Fruit fly (Drosophila melanogaster) whole organism, embryonic: Measurements from ENCODE around the gene Rpn9.

Source experiments
- Ada2b ChIP-seq: fragments of 200-800 bp; sonication (Bioruptor generic); IDR thresholded peaks from 2 replicates; pipeline ENCODE4 v1.3.6; 2022; ENCODE audit warnings: missing biosample characterization, missing genetic modification characterization
- Asciz ChIP-seq: fragments of 200-800 bp; sonication (Bioruptor generic); optimal IDR thresholded peaks from 2 replicates; lab custom pipeline; 2017; ENCODE audit warnings: missing biosample characterization, mild to moderate bottlenecking, missing genetic modification characterization, missing genetic modification reagents
- CG10209 ChIP-seq: fragments of 200-800 bp; sonication (Bioruptor generic); optimal IDR thresholded peaks from 3 replicates; lab custom pipeline; 2017; ENCODE audit warnings: missing biosample characterization, mild to moderate bottlenecking, missing genetic modification characterization, missing genetic modification reagents
- CG11085 ChIP-seq: fragments of 200-800 bp; sonication (Bioruptor generic); IDR thresholded peaks from 2 replicates; pipeline ENCODE4 v1.3.6; 2022; ENCODE audit warnings: missing biosample characterization, missing genetic modification characterization
- CG11456 ChIP-seq: fragments of 200-800 bp; sonication (Bioruptor generic); IDR thresholded peaks from 3 replicates; pipeline ENCODE4 v1.3.6; 2022; ENCODE audit warnings: missing biosample characterization, missing genetic modification characterization
- CG11723 ChIP-seq: fragments of 200-800 bp; sonication (Bioruptor generic); optimal IDR thresholded peaks from 2 replicates; lab custom pipeline; 2017; ENCODE audit warnings: missing biosample characterization, mild to moderate bottlenecking, missing genetic modification characterization
- CG15601 ChIP-seq: fragments of 200-800 bp; sonication (Bioruptor generic); optimal IDR thresholded peaks from 3 replicates; lab custom pipeline; 2019; ENCODE audit warnings: missing biosample characterization, mild to moderate bottlenecking, missing genetic modification characterization, moderate library complexity
- CG17359 ChIP-seq: fragments of 200-800 bp; sonication (Bioruptor generic); optimal IDR thresholded peaks from 3 replicates; lab custom pipeline; 2018; ENCODE audit warnings: missing biosample characterization, mild to moderate bottlenecking, missing genetic modification characterization, moderate library complexity
- CG1832 ChIP-seq: fragments of 200-800 bp; sonication (Bioruptor generic); optimal IDR thresholded peaks from 2 replicates; lab custom pipeline; 2017; ENCODE audit warnings: missing biosample characterization, mild to moderate bottlenecking, missing genetic modification characterization, inconsistent platforms
- CG18619 ChIP-seq: fragments of 200-800 bp; sonication (Bioruptor generic); optimal IDR thresholded peaks from 3 replicates; lab custom pipeline; 2017; ENCODE audit warnings: missing biosample characterization, mild to moderate bottlenecking, missing genetic modification characterization
- CG2199 ChIP-seq: fragments of 200-800 bp; sonication (Bioruptor generic); IDR thresholded peaks from 3 replicates; pipeline ENCODE4 v1.3.6; 2022; ENCODE audit warnings: missing biosample characterization, missing genetic modification characterization
- CG2712 ChIP-seq: fragments of 200-800 bp; optimal IDR thresholded peaks from 3 replicates; lab custom pipeline; 2019; ENCODE audit warnings: missing biosample characterization, mild to moderate bottlenecking, missing genetic modification characterization, moderate library complexity
- CG30020 ChIP-seq: fragments of 200-800 bp; optimal IDR thresholded peaks from 2 replicates; lab custom pipeline; 2019; ENCODE audit warnings: missing biosample characterization, mild to moderate bottlenecking, missing genetic modification characterization, moderate library complexity
- CG42726 ChIP-seq: fragments of 200-800 bp; sonication (Bioruptor generic); IDR thresholded peaks from 2 replicates; pipeline ENCODE4 v1.3.6; 2022; ENCODE audit warnings: missing biosample characterization, missing genetic modification characterization; ENCODE audit not compliant: partially characterized antibody
- CG4730 ChIP-seq: fragments of 200-800 bp; sonication (Bioruptor generic); IDR thresholded peaks from 2 replicates; pipeline ENCODE4 v1.3.6; 2022; ENCODE audit warnings: missing biosample characterization, missing genetic modification characterization
- CG6689 ChIP-seq: fragments of 200-800 bp; sonication (Bioruptor generic); IDR thresholded peaks from 2 replicates; pipeline ENCODE4 v1.3.6; 2022; ENCODE audit warnings: missing biosample characterization, missing genetic modification characterization
- CG6813 ChIP-seq: fragments of 200-800 bp; sonication (Bioruptor generic); optimal IDR thresholded peaks from 2 replicates; lab custom pipeline; 2017; ENCODE audit warnings: missing biosample characterization, missing genetic modification characterization, mild to moderate bottlenecking, moderate library complexity, missing genetic modification reagents
- Camta ChIP-seq: fragments of 200-800 bp; sonication (Bioruptor generic); optimal IDR thresholded peaks from 2 replicates; lab custom pipeline; 2016; ENCODE audit warnings: missing biosample characterization, missing genetic modification characterization
- CkIIα-i1 ChIP-seq: fragments of 200-800 bp; sonication (Bioruptor generic); IDR thresholded peaks from 2 replicates; pipeline ENCODE4 v1.3.6; 2022; ENCODE audit warnings: missing biosample characterization, missing genetic modification characterization
- Dip2 ChIP-seq: fragments of 200-800 bp; sonication (Bioruptor generic); IDR thresholded peaks from 2 replicates; pipeline ENCODE4 v1.3.6; 2022; ENCODE audit warnings: missing biosample characterization, missing genetic modification characterization
- Fer1 ChIP-seq: fragments of 200-800 bp; sonication (Bioruptor generic); optimal IDR thresholded peaks from 2 replicates; lab custom pipeline; 2017; ENCODE audit warnings: missing biosample characterization, mild to moderate bottlenecking, missing genetic modification characterization
- Fer3 ChIP-seq: fragments of 200-800 bp; sonication (Bioruptor generic); optimal IDR thresholded peaks from 2 replicates; lab custom pipeline; 2018; ENCODE audit warnings: missing biosample characterization, mild to moderate bottlenecking, missing genetic modification characterization, moderate library complexity
- HmgZ ChIP-seq: fragments of 200-800 bp; sonication (Bioruptor generic); optimal IDR thresholded peaks from 2 replicates; lab custom pipeline; 2018; ENCODE audit warnings: missing biosample characterization, mild to moderate bottlenecking, missing genetic modification characterization
- Mrtf ChIP-seq: fragments of 200-800 bp; sonication (Bioruptor generic); IDR thresholded peaks from 3 replicates; pipeline ENCODE4 v1.3.6; 2022; ENCODE audit warnings: missing biosample characterization, missing genetic modification characterization
- Opbp ChIP-seq: fragments of 200-800 bp; sonication (Bioruptor generic); IDR thresholded peaks from 3 replicates; pipeline ENCODE4 v1.3.6; 2022; ENCODE audit warnings: missing biosample characterization, missing genetic modification characterization; ENCODE audit not compliant: partially characterized antibody
- Optix ChIP-seq: fragments of 200-800 bp; sonication (Bioruptor generic); IDR thresholded peaks from 3 replicates; pipeline ENCODE4 v1.3.6; 2022; ENCODE audit warnings: missing biosample characterization, missing genetic modification characterization
- Pdp1 ChIP-seq, 2 experiments: fragments of 200-800 bp; sonication (Bioruptor generic); optimal IDR thresholded peaks; 3 replicates each; lab custom pipeline; 2016; ENCODE audit warnings: missing biosample characterization in 2 of 2, missing genetic modification characterization in 2 of 2, mild to moderate bottlenecking in 1 of 2, moderate library complexity in 1 of 2
- Rfx ChIP-seq: fragments of 200-800 bp; sonication (Bioruptor generic); IDR thresholded peaks from 2 replicates; pipeline ENCODE4 v1.3.6; 2022; ENCODE audit warnings: missing biosample characterization, missing genetic modification characterization
- Sin3A ChIP-seq: fragments of >200 bp; optimal IDR thresholded peaks from 2 replicates; lab custom pipeline; 2018
- YL-1 ChIP-seq: fragments of 200-800 bp; sonication (Bioruptor generic); optimal IDR thresholded peaks from 3 replicates; lab custom pipeline; 2017; ENCODE audit warnings: missing biosample characterization, mild to moderate bottlenecking, missing genetic modification characterization
- ase ChIP-seq: fragments of 200-800 bp; sonication (Bioruptor generic); IDR thresholded peaks from 3 replicates; pipeline ENCODE4 v1.3.6; 2022; ENCODE audit warnings: missing biosample characterization, missing genetic modification characterization
- ato ChIP-seq: fragments of 200-800 bp; sonication (Bioruptor generic); IDR thresholded peaks from 2 replicates; pipeline ENCODE4 v1.3.6; 2022; ENCODE audit warnings: missing biosample characterization, missing genetic modification characterization; ENCODE audit not compliant: partially characterized antibody
- chm ChIP-seq: fragments of 200-800 bp; sonication (Bioruptor generic); IDR thresholded peaks from 2 replicates; pipeline ENCODE4 v1.3.6; 2022; ENCODE audit warnings: missing biosample characterization, missing genetic modification characterization
- ci ChIP-seq: fragments of 200-800 bp; sonication (Bioruptor generic); IDR thresholded peaks from 3 replicates; pipeline ENCODE4 v1.3.6; 2022; ENCODE audit warnings: missing biosample characterization, missing genetic modification characterization
- dysf ChIP-seq: fragments of 200-800 bp; sonication (Bioruptor generic); IDR thresholded peaks from 3 replicates; pipeline ENCODE4 v1.3.6; 2022; ENCODE audit warnings: missing biosample characterization, missing genetic modification characterization
- fd3F ChIP-seq: fragments of 200-800 bp; sonication (Bioruptor generic); optimal IDR thresholded peaks from 2 replicates; lab custom pipeline; 2018; ENCODE audit warnings: missing biosample characterization, mild to moderate bottlenecking, missing genetic modification characterization, moderate library complexity
- gcm ChIP-seq: fragments of 200-800 bp; sonication (Bioruptor generic); optimal IDR thresholded peaks from 2 replicates; lab custom pipeline; 2019; ENCODE audit warnings: missing biosample characterization, mild to moderate bottlenecking, missing genetic modification characterization, moderate library complexity
- hkb ChIP-seq, 2 experiments: fragments of 200-800 bp in 1 of 2; fragments of >200 bp in 1 of 2; sonication (Bioruptor generic) in 1 of 2; IDR thresholded peaks in 1 of 2; optimal IDR thresholded peaks in 1 of 2; 2 replicates each; pipeline versions ENCODE4 v1.3.6 to Lab custom; 2017 to 2022; ENCODE audit warnings: missing biosample characterization in 1 of 2, missing genetic modification characterization in 1 of 2
- ind ChIP-seq: fragments of 200-800 bp; sonication (Bioruptor generic); optimal IDR thresholded peaks from 3 replicates; lab custom pipeline; 2016; ENCODE audit warnings: missing biosample characterization, missing genetic modification characterization
- pan ChIP-seq, 4 experiments: fragments of >200 bp in 3 of 4; fragments of 200-800 bp in 1 of 4; sonication (Bioruptor generic) in 1 of 4; optimal IDR thresholded peaks in 3 of 4; IDR thresholded peaks in 1 of 4; 2 replicates each; pipeline versions ENCODE4 v1.3.6 to Lab custom; 2017 to 2022; ENCODE audit warnings: missing biosample characterization in 2 of 4, missing genetic modification characterization in 2 of 4, mixed read lengths in 1 of 4
- sens-2 ChIP-seq: fragments of 200-800 bp; sonication (Bioruptor generic); IDR thresholded peaks from 2 replicates; pipeline ENCODE4 v1.3.6; 2022; ENCODE audit warnings: missing biosample characterization, missing genetic modification characterization
- slou ChIP-seq: fragments of 200-800 bp; sonication (Bioruptor generic); optimal IDR thresholded peaks from 3 replicates; lab custom pipeline; 2016; ENCODE audit warnings: missing biosample characterization, missing genetic modification characterization
- sug ChIP-seq: fragments of 200-800 bp; optimal IDR thresholded peaks from 2 replicates; lab custom pipeline; 2019; ENCODE audit warnings: missing biosample characterization, mild to moderate bottlenecking, missing genetic modification characterization, moderate library complexity
- tgo ChIP-seq: fragments of 200-800 bp; sonication (Bioruptor generic); IDR thresholded peaks from 3 replicates; pipeline ENCODE4 v1.3.6; 2022; ENCODE audit warnings: missing biosample characterization, missing genetic modification characterization
- trem ChIP-seq: fragments of 200-800 bp; optimal IDR thresholded peaks from 3 replicates; lab custom pipeline; 2019; ENCODE audit warnings: missing biosample characterization, mild to moderate bottlenecking, missing genetic modification characterization, moderate library complexity
- tx ChIP-seq: fragments of 200-800 bp; sonication (Bioruptor generic); optimal IDR thresholded peaks from 2 replicates; lab custom pipeline; 2016; ENCODE audit warnings: missing biosample characterization, missing genetic modification characterization
- zen2 ChIP-seq: fragments of 200-800 bp; sonication (Bioruptor generic); IDR thresholded peaks from 3 replicates; pipeline ENCODE4 v1.3.6; 2022; ENCODE audit warnings: missing biosample characterization, missing genetic modification characterization; ENCODE audit not compliant: partially characterized antibody
- zf30C ChIP-seq: fragments of 200-800 bp; sonication (Bioruptor generic); optimal IDR thresholded peaks from 3 replicates; lab custom pipeline; 2018; ENCODE audit warnings: missing biosample characterization, mild to moderate bottlenecking, missing genetic modification characterization
- zfh1 ChIP-seq: fragments of 200-800 bp; sonication (Bioruptor generic); IDR thresholded peaks from 3 replicates; pipeline ENCODE4 v1.3.6; 2022; ENCODE audit warnings: missing biosample characterization, missing genetic modification characterization

The Rpn9 gene

DNA sequence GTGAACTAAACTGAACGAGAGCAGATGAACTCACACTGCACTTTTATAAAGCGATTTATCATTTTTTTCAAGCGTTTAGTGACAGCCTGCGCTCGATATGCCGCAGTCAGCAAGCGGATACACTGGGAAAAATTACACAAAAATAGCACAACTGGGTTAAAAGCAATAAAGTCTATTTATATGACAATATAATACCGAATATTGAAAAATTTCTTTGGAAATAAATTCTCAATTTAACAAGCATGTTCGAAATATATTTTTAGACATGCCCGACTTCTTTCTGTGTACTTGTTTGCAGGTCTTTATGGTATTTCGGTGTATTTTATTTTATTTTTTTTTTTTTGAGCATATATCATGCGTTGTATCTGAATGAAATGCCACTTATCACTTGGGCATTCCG is 19.4 kb downstream of the Rpn9 start (continued):
- TF ChIP-seq Mrtf (GFP tag; lab: Robert Waterston, UW): peak; percentile 56; the same call in 1 of the 3 replicates
- TF ChIP-seq sens-2: peak; percentile 55; the same call in 1 of the 2 replicates
- peak; percentile 41 for TF ChIP-seq CG18619 (GFP tag; lab: Kevin White, UChicago)
- no peak for TF ChIP-seq tx (GFP tag; lab: Kevin White, UChicago)
- TF ChIP-seq CG10209 (GFP tag; lab: Kevin White, UChicago): peak; percentile 57
- TF ChIP-seq CG42726: no peak
- no peak for TF ChIP-seq HmgZ (tag; lab: Kevin White, UChicago)
- TF ChIP-seq CG6813: peak; percentile 16
- peak; percentile 60 for TF ChIP-seq Camta (GFP tag; lab: Kevin White, UChicago)
- no peak for TF ChIP-seq CG11723 (GFP tag; lab: Kevin White, UChicago)
- TF ChIP-seq Pdp1 (GFP tag; optimal IDR thresholded peaks at IDR 0.05; lab: Kevin White, UChicago): peak; percentile 44 to 66
- peak; percentile 5 for TF ChIP-seq sug (tag; lab: Kevin White, UChicago)
- TF ChIP-seq gcm (GFP tag; lab: Kevin White, UChicago): peak; percentile 41
- no peak for TF ChIP-seq Opbp (GFP tag; lab: Robert Waterston, UW)
- TF ChIP-seq Asciz (GFP tag; lab: Kevin White, UChicago): peak; percentile 29
- TF ChIP-seq Optix (GFP tag; lab: Robert Waterston, UW): peak; percentile 29; the same call in 1 of the 3 replicates
- TF ChIP-seq trem (tag; lab: Kevin White, UChicago): peak; percentile 25
- TF ChIP-seq tgo (GFP tag; lab: Robert Waterston, UW): peak; percentile 69
- TF ChIP-seq pan (optimal IDR thresholded peaks at IDR 0.05; lab: Kevin White, UChicago): no peak
- peak in 1 of 2 experiments; percentile 64 for TF ChIP-seq pan (GFP tag; optimal IDR thresholded peaks at IDR 0.05 in 1 of 2, IDR thresholded peaks at IDR 0.05 in 1 of 2)
- no peak for TF ChIP-seq ato (GFP tag; lab: Robert Waterston, UW)
- TF ChIP-seq CG6689 (GFP tag; lab: Robert Waterston, UW): 0 out of 2 replicates have a peak, but pooled peaks have one; percentile 21
- TF ChIP-seq slou (GFP tag; lab: Kevin White, UChicago): no peak
- no peak for TF ChIP-seq CG1832 (GFP tag; lab: Kevin White, UChicago)
- TF ChIP-seq Sin3A (lab: Kevin White, UChicago): no peak
- peak; percentile 57; the same call in 2 of the 3 replicates for TF ChIP-seq zfh1
- TF ChIP-seq zf30C (GFP tag; lab: Kevin White, UChicago): peak; percentile 55
- TF ChIP-seq Fer3 (tag; lab: Kevin White, UChicago): peak; percentile 50
- TF ChIP-seq Rfx: peak; percentile 33; the same call in 1 of the 2 replicates
- peak; percentile 40 for TF ChIP-seq fd3F (GFP tag; lab: Kevin White, UChicago)
- TF ChIP-seq CG4730: 0 out of 2 replicates have a peak, but pooled peaks have one; percentile 15
- peak; percentile 17 for TF ChIP-seq ind (GFP tag; lab: Kevin White, UChicago)
- no peak for TF ChIP-seq zen2 (GFP tag; lab: Robert Waterston, UW)
- TF ChIP-seq Ada2b (GFP tag; lab: Robert Waterston, UW): no peak
- TF ChIP-seq CG30020: no peak
- no peak for TF ChIP-seq YL-1 (GFP tag; lab: Kevin White, UChicago)
- peak; percentile 58; the same call in 1 of the 2 replicates for TF ChIP-seq chm
- peak; percentile 86 for TF ChIP-seq ci (GFP tag; lab: Robert Waterston, UW)
- TF ChIP-seq CG2712 (tag; lab: Kevin White, UChicago): peak; percentile 62
- no peak for TF ChIP-seq Fer1
- TF ChIP-seq CG17359 (tag; lab: Kevin White, UChicago): peak; percentile 70
- no peak for TF ChIP-seq CG11456 (GFP tag; lab: Robert Waterston, UW)
- TF ChIP-seq dysf (GFP tag; lab: Robert Waterston, UW): peak; percentile 59; the same call in 1 of the 3 replicates
- TF ChIP-seq CG11085: 0 out of 2 replicates have a peak, but pooled peaks have one; percentile 35
- no peak for TF ChIP-seq Dip2 (GFP tag; lab: Robert Waterston, UW)
- no peak for TF ChIP-seq CkIIα-i1 (GFP tag; lab: Robert Waterston, UW)
- no peak for TF ChIP-seq hkb (optimal IDR thresholded peaks at IDR 0.05; lab: Kevin White, UChicago)
- peak; percentile 63 for TF ChIP-seq hkb (GFP tag; IDR thresholded peaks at IDR 0.05; lab: Robert Waterston, UW)
- TF ChIP-seq CG2199 (GFP tag; lab: Robert Waterston, UW): no peak
- TF ChIP-seq ase (GFP tag; lab: Robert Waterston, UW): 0 out of 3 replicates have a peak, but pooled peaks have one; percentile 46
- peak; percentile 48 for TF ChIP-seq CG15601 (tag; lab: Kevin White, UChicago)
